Worm (Caenorhabditis elegans): ENCODE data around the gene F56C3.3.

F56C3.3 gene

ce11 chrX:1319708-1320107 lies 38.5 kb downstream of the F56C3.3 start (continued):
- TF ChIP-seq K12H6.12 (tag; optimal IDR thresholded peaks at IDR 0.05) (peak; percentile 69), attf-6 (GFP tag; IDR thresholded peaks at IDR 0.05) (no peak), repo-1 (tag; optimal IDR thresholded peaks at IDR 0.05) (no peak), ceh-91 (GFP tag; IDR thresholded peaks at IDR 0.05) (no peak), F55B11.4 (tag; optimal IDR thresholded peaks at IDR 0.05; ENCODE audit: borderline replicate concordance, insufficient read depth) (no peak), ztf-3 (GFP tag; optimal IDR thresholded peaks at IDR 0.05) (no peak), F10E7.11 (tag; optimal IDR thresholded peaks at IDR 0.05) (no peak), ceh-100 (GFP tag; IDR thresholded peaks at IDR 0.05) (no peak), F57A8.1 (GFP tag; optimal IDR thresholded peaks at IDR 0.05) (peak; percentile 48), ceh-58 (GFP tag; IDR thresholded peaks at IDR 0.05) (no peak), nfya-1 (tag; optimal IDR thresholded peaks at IDR 0.05; ENCODE audit: borderline replicate concordance, insufficient read depth) (no peak), nhr-80 (tag; optimal IDR thresholded peaks at IDR 0.05) (peak; percentile 85), cebp-2 (GFP tag; IDR thresholded peaks at IDR 0.05) (no peak), F22D6.2 (tag; optimal IDR thresholded peaks at IDR 0.05) (no peak), Y53G8AR.9 (GFP tag; conservative IDR thresholded peaks at IDR 0.05) (no peak), dpl-1 (GFP tag; optimal IDR thresholded peaks at IDR 0.05) (no peak), madf-8 (GFP tag; conservative IDR thresholded peaks at IDR 0.05) (no peak), Y95B8A.8 (GFP tag; IDR thresholded peaks at IDR 0.05) (no peak), lin-54 (GFP tag; optimal IDR thresholded peaks at IDR 0.05) (peak; percentile 29), dox-1 (GFP tag; IDR thresholded peaks at IDR 0.05) (peak; percentile 85), F39B2.1 (GFP tag; IDR thresholded peaks at IDR 0.05) (no peak), B0035.1 (tag; optimal IDR thresholded peaks at IDR 0.05) (no peak), aptf-2 (GFP tag; conservative IDR thresholded peaks at IDR 0.05) (peak; percentile 79; the same call in 1 of the 2 replicates), D2030.7 (GFP tag; IDR thresholded peaks at IDR 0.05) (0 out of 2 replicates have a peak, but pooled peaks have one; percentile 10), hsf-1 (GFP tag; IDR thresholded peaks at IDR 0.05) (no peak), let-526 (GFP tag; IDR thresholded peaks at IDR 0.05) (no peak)

ce11 chrX:1311577-1311976 lies 46.6 kb downstream of the F56C3.3 start:
- TF ChIP-seq snpc-1.3 (tag; optimal IDR thresholded peaks at IDR 0.05; ENCODE audit: insufficient read depth), result no peak
- TF ChIP-seq ztf-3 (GFP tag; optimal IDR thresholded peaks at IDR 0.05), result no peak
- TF ChIP-seq hlh-26 (GFP tag; conservative IDR thresholded peaks at IDR 0.05), result no peak
- TF ChIP-seq ZK185.1 (tag; optimal IDR thresholded peaks at IDR 0.05; ENCODE audit: poor library complexity, severe bottlenecking), result no peak
- no peak for TF ChIP-seq chd-7 (tag; optimal IDR thresholded peaks at IDR 0.05)
- TF ChIP-seq tbx-9 (tag; optimal IDR thresholded peaks at IDR 0.05; ENCODE audit: borderline replicate concordance), result no peak
- no peak for TF ChIP-seq lsy-27 (tag; optimal IDR thresholded peaks at IDR 0.05; ENCODE audit: borderline replicate concordance, insufficient read depth)
- no peak for TF ChIP-seq K11D2.4 (GFP tag; IDR thresholded peaks at IDR 0.05)
- TF ChIP-seq C17E4.6 (GFP tag; IDR thresholded peaks at IDR 0.05), result no peak
- no peak for TF ChIP-seq ceh-40 (GFP tag; IDR thresholded peaks at IDR 0.05)

ce11 chrX:1311084-1311483 lies 47.1 kb downstream of the F56C3.3 start, which contains the start of gene H42K12.3:
Gene H42K12.3, plus strand, starts transcription at chrX:1311391.
- no peak for TF ChIP-seq F22D6.2 (tag; optimal IDR thresholded peaks at IDR 0.05)
- no peak for TF ChIP-seq F57C9.4 (tag; optimal IDR thresholded peaks at IDR 0.05)
- no peak for TF ChIP-seq B0336.3 (GFP tag; IDR thresholded peaks at IDR 0.05)
- TF ChIP-seq ztf-6 (GFP tag; IDR thresholded peaks at IDR 0.05), result no peak
- no peak for TF ChIP-seq aptf-3 (GFP tag; IDR thresholded peaks at IDR 0.05)
- TF ChIP-seq ceh-58 (GFP tag; IDR thresholded peaks at IDR 0.05), result no peak
- TF ChIP-seq F33H1.4 (GFP tag; IDR thresholded peaks at IDR 0.05), result no peak
- TF ChIP-seq snpc-3.4 (tag; optimal IDR thresholded peaks at IDR 0.05), result no peak
- TF ChIP-seq Y95B8A.8 (GFP tag; IDR thresholded peaks at IDR 0.05), result no peak
- TF ChIP-seq Y53F4B.3 (GFP tag; IDR thresholded peaks at IDR 0.05), result no peak
- TF ChIP-seq hsf-1 (GFP tag; IDR thresholded peaks at IDR 0.05), result no peak
- no peak for TF ChIP-seq F23B12.7 (tag; optimal IDR thresholded peaks at IDR 0.05; ENCODE audit: insufficient read depth)
- no peak for TF ChIP-seq pbrm-1 (GFP tag; IDR thresholded peaks at IDR 0.05)
- no peak for TF ChIP-seq ceh-100 (GFP tag; IDR thresholded peaks at IDR 0.05)
- no peak for TF ChIP-seq tbp1 (GFP tag; optimal IDR thresholded peaks at IDR 0.05)
- no peak for TF ChIP-seq lin-40 (tag; optimal IDR thresholded peaks at IDR 0.05)
- no peak for TF ChIP-seq lag-1 (GFP tag; IDR thresholded peaks at IDR 0.05)
